Worm (Caenorhabditis elegans) whole organism, early embryonic: ENCODE results near the gene unc-52.

Source experiments
- aly-1 ChIP-seq: sonication (generic microtip); optimal IDR thresholded peaks from 2 replicates; lab custom pipeline; 2016; ENCODE audit warnings: missing genetic modification characterization, missing compliant biosample characterization
- ama-1 ChIP-seq: fragments of 150-350 bp; optimal IDR thresholded peaks from 2 replicates; lab custom pipeline; 2014
- ets-7 ChIP-seq: sonication (generic microtip); optimal IDR thresholded peaks from 2 replicates; lab custom pipeline; 2016; ENCODE audit warnings: missing genotype, missing genetic modification characterization, missing compliant biosample characterization
- flt-1 ChIP-seq: fragments of 200-800 bp; sonication (Bioruptor generic); IDR thresholded peaks from 2 replicates; pipeline ENCODE4 v1.3.6; 2022; ENCODE audit warnings: missing genetic modification characterization, missing compliant biosample characterization
- hnd-1 ChIP-seq: sonication (generic microtip); optimal IDR thresholded peaks from 2 replicates; lab custom pipeline; 2016; ENCODE audit warnings: missing genetic modification characterization, missing compliant biosample characterization
- pes-1 ChIP-seq: fragments of 200-800 bp; sonication (Bioruptor generic); IDR thresholded peaks from 2 replicates; pipeline ENCODE4 v1.3.6; 2022; ENCODE audit warnings: missing genetic modification reagents, missing genetic modification characterization, missing compliant biosample characterization
- scrt-1 ChIP-seq: fragments of 200-800 bp; sonication (Bioruptor generic); IDR thresholded peaks from 2 replicates; pipeline ENCODE4 v1.3.6; 2022; ENCODE audit warnings: missing genetic modification characterization, missing compliant biosample characterization
- tbx-37 ChIP-seq: fragments of 200-800 bp; sonication (Bioruptor generic); conservative IDR thresholded peaks from 2 replicates; pipeline ENCODE4 v1.3.6; 2022; ENCODE audit warnings: missing genetic modification reagents, missing genetic modification characterization, missing compliant biosample characterization

- TF ChIP-seq ama-1 (lab: Kevin White, UChicago) (no peak), ets-7 (no peak), flt-1 (GFP tag; lab: Robert Waterston, UW) (no peak), hnd-1 (tag; lab: Kevin White, UChicago) (no peak), pes-1 (GFP tag; lab: Robert Waterston, UW) (no peak), tbx-37 (GFP tag; lab: Robert Waterston, UW) (no peak), aly-1 (tag; lab: Kevin White, UChicago) (no peak), scrt-1 (GFP tag; lab: Robert Waterston, UW) (no peak)
Measured at ce11 chrII:14606172-14606571, 78.1 kb downstream of the unc-52 start, which contains the start of gene arl-3.
